Worm (Caenorhabditis elegans): ENCODE measurements around the gene F18G5.1.
A peak's percentile ranks its signal among the peaks of the same experiment; 100 is the strongest.

The F18G5.1 gene

ce11 chrX:9259552-9259951 lies at the start of gene F18G5.1:
Gene F18G5.1, plus strand, starts transcription at chrX:9259852.
- TF ChIP-seq Y116A8C.19 (tag; optimal IDR thresholded peaks at IDR 0.05; ENCODE audit: borderline replicate concordance), result no peak
- TF ChIP-seq fos-1 (tag; optimal IDR thresholded peaks at IDR 0.05), result no peak
- TF ChIP-seq swsn-7 (tag; optimal IDR thresholded peaks at IDR 0.05), result no peak
- no peak for TF ChIP-seq sox-4 (tag; optimal IDR thresholded peaks at IDR 0.05)
- no peak for TF ChIP-seq nhr-237 (tag; optimal IDR thresholded peaks at IDR 0.05)
- no peak for TF ChIP-seq fkh-4 (tag; optimal IDR thresholded peaks at IDR 0.05; ENCODE audit: borderline replicate concordance)
- no peak for TF ChIP-seq unc-62 (GFP tag; optimal IDR thresholded peaks at IDR 0.05)
- TF ChIP-seq fkh-10 (GFP tag; optimal IDR thresholded peaks at IDR 0.05), result no peak
- no peak for TF ChIP-seq pqm-1 (tag; optimal IDR thresholded peaks at IDR 0.05)
- no peak for TF ChIP-seq nhr-85 (tag)
- TF ChIP-seq hpl-2 (GFP tag; optimal IDR thresholded peaks at IDR 0.05), result no peak
- no peak for TF ChIP-seq elt-2 (tag; optimal IDR thresholded peaks at IDR 0.05)
- TF ChIP-seq tlp-1 (tag; optimal IDR thresholded peaks at IDR 0.05), result no peak
- TF ChIP-seq lsy-2 (tag; optimal IDR thresholded peaks at IDR 0.05), result no peak
- no peak for TF ChIP-seq lin-15B (tag; optimal IDR thresholded peaks at IDR 0.05)
- TF ChIP-seq blmp-1 (tag; optimal IDR thresholded peaks at IDR 0.05), result no peak
- TF ChIP-seq ceh-90 (tag; optimal IDR thresholded peaks at IDR 0.05), result no peak
- TF ChIP-seq ceh-82 (tag; optimal IDR thresholded peaks at IDR 0.05), result no peak

- no peak for TF ChIP-seq skn-1 (tag; optimal IDR thresholded peaks at IDR 0.05)
- peak; percentile 15 for TF ChIP-seq nhr-90 (tag; optimal IDR thresholded peaks at IDR 0.05; ENCODE audit: poor library complexity)
- TF ChIP-seq elt-2 (tag; optimal IDR thresholded peaks at IDR 0.05), result peak; percentile 45
- peak; percentile 9 for TF ChIP-seq lin-14 (GFP tag; optimal IDR thresholded peaks at IDR 0.05)
- TF ChIP-seq sox-4 (tag; optimal IDR thresholded peaks at IDR 0.05), result no peak
- TF ChIP-seq lin-35 (GFP tag; optimal IDR thresholded peaks at IDR 0.05), result peak in 1 of 2 experiments; percentile 23
These were observed 49.6 kb upstream of the F18G5.1 start for ce11 chrX:9210086-9210485.

- TF ChIP-seq elt-2 (tag; optimal IDR thresholded peaks at IDR 0.05), result peak; percentile 55
- TF ChIP-seq nhr-77 (tag; optimal IDR thresholded peaks at IDR 0.05), result no peak
- peak in 1 of 2 experiments; percentile 29 for TF ChIP-seq lin-35 (GFP tag; optimal IDR thresholded peaks at IDR 0.05)
These were observed 47.0 kb upstream of the F18G5.1 start for ce11 chrX:9212675-9213074.

ce11 chrX:9213873-9214341 lies 45.7 kb upstream of the F18G5.1 start, which contains the start of gene C35B8.3:
Gene C35B8.3, plus strand, starts transcription at chrX:9213923.
- TF ChIP-seq mep-1 (tag; optimal IDR thresholded peaks at IDR 0.05), result peak; percentile 29
- no peak for TF ChIP-seq alr-1 (tag; optimal IDR thresholded peaks at IDR 0.05; ENCODE audit: borderline replicate concordance)
- peak; percentile 77 for TF ChIP-seq blmp-1 (tag; optimal IDR thresholded peaks at IDR 0.05)
- TF ChIP-seq efl-1 (optimal IDR thresholded peaks at IDR 0.05), result no peak
- peak in 1 of 2 experiments; percentile 91 for TF ChIP-seq efl-1 (GFP tag; optimal IDR thresholded peaks at IDR 0.05 in 1 of 2)
- TF ChIP-seq nhr-20 (tag; optimal IDR thresholded peaks at IDR 0.05), result peak; percentile 90
- peak; percentile 48 for TF ChIP-seq tbx-2 (tag; optimal IDR thresholded peaks at IDR 0.05)
- TF ChIP-seq grh-1 (GFP tag; IDR thresholded peaks at IDR 0.05), result 0 out of 2 replicates have a peak, but pooled peaks have one; percentile 36
- peak in 1 of 2 experiments; percentile 47 for TF ChIP-seq lsy-2 (tag; optimal IDR thresholded peaks at IDR 0.05)
- TF ChIP-seq unc-130 (tag; optimal IDR thresholded peaks at IDR 0.05), result peak; percentile 60
- peak; percentile 91 for TF ChIP-seq nhr-85 (tag)
- TF ChIP-seq aly-2 (tag; optimal IDR thresholded peaks at IDR 0.05), result no peak
- no peak for TF ChIP-seq xbp-1 (tag; optimal IDR thresholded peaks at IDR 0.05)
- no peak for TF ChIP-seq ceh-8 (GFP tag; optimal IDR thresholded peaks at IDR 0.05)
- no peak for TF ChIP-seq hlh-4 (tag; optimal IDR thresholded peaks at IDR 0.05)
- peak; percentile 72 for TF ChIP-seq nhr-71 (tag; optimal IDR thresholded peaks at IDR 0.05)
- TF ChIP-seq lin-35 (GFP tag; optimal IDR thresholded peaks at IDR 0.05), result peak in 1 of 2 experiments; percentile 79
- peak; percentile 23 for TF ChIP-seq skn-1 (tag; optimal IDR thresholded peaks at IDR 0.05)
- no peak for TF ChIP-seq zip-4 (GFP tag; optimal IDR thresholded peaks at IDR 0.05)
- peak; percentile 34 for TF ChIP-seq nhr-19 (GFP tag; conservative IDR thresholded peaks at IDR 0.05)
- TF ChIP-seq fkh-4 (tag; optimal IDR thresholded peaks at IDR 0.05; ENCODE audit: borderline replicate concordance), result no peak
- TF ChIP-seq snu-23 (GFP tag; optimal IDR thresholded peaks at IDR 0.05), result peak; percentile 76
- peak; percentile 81 for TF ChIP-seq elt-2 (tag; optimal IDR thresholded peaks at IDR 0.05)
- peak; percentile 73 for TF ChIP-seq nhr-90 (tag; optimal IDR thresholded peaks at IDR 0.05; ENCODE audit: poor library complexity)
- TF ChIP-seq sup-37 (GFP tag; optimal IDR thresholded peaks at IDR 0.05), result no peak
- peak in 4 of 6 experiments; percentile 15 to 87 (median 42) for TF ChIP-seq elt-3 (tag; optimal IDR thresholded peaks at IDR 0.05)
- TF ChIP-seq lin-14 (GFP tag; optimal IDR thresholded peaks at IDR 0.05), result peak; percentile 70
- peak; percentile 20 for TF ChIP-seq jun-1 (tag; optimal IDR thresholded peaks at IDR 0.05)
- TF ChIP-seq efl-3 (GFP tag; optimal IDR thresholded peaks at IDR 0.05), result no peak
- TF ChIP-seq C16A3.4 (tag; optimal IDR thresholded peaks at IDR 0.05), result peak; percentile 40
- TF ChIP-seq dpl-1 (GFP tag; optimal IDR thresholded peaks at IDR 0.05), result peak in 1 of 3 experiments; percentile 6

All from whole organism, L1 larva.